Worm (Caenorhabditis elegans) whole organism, L3 larva: ENCODE data around the gene rpl-3.

Experiments used
- aly-2 ChIP-seq: fragments of 150-350 bp; optimal IDR thresholded peaks from 2 replicates; lab custom pipeline; 2014; ENCODE audit warnings: missing biosample characterization, missing genetic modification characterization
- ceh-82 ChIP-seq: fragments of 150-350 bp; optimal IDR thresholded peaks from 2 replicates; lab custom pipeline; 2014; ENCODE audit warnings: missing biosample characterization, missing genetic modification characterization
- fos-1 ChIP-seq: fragments of 150-350 bp; optimal IDR thresholded peaks from 2 replicates; lab custom pipeline; 2014; ENCODE audit warnings: missing biosample characterization, missing genetic modification characterization
- nhr-11 ChIP-seq: fragments of 150-350 bp; optimal IDR thresholded peaks from 2 replicates; lab custom pipeline; 2014; ENCODE audit warnings: missing biosample characterization, missing genetic modification characterization
- pqm-1 ChIP-seq: fragments of 150-350 bp; optimal IDR thresholded peaks from 2 replicates; lab custom pipeline; 2017; ENCODE audit warnings: missing biosample characterization, missing genetic modification characterization, inconsistent platforms
- unc-39 ChIP-seq: sonication (generic microtip); optimal IDR thresholded peaks from 4 replicates; lab custom pipeline; 2017; ENCODE audit warnings: missing biosample characterization, missing genetic modification characterization

ce11 chrIII:3874895-3875294, 7.2 kb downstream of the rpl-3 start:
- TF ChIP-seq ceh-82: no peak
- no peak for TF ChIP-seq fos-1
- no peak for TF ChIP-seq pqm-1 (tag; lab: Kevin White, UChicago)
- TF ChIP-seq nhr-11 (tag; lab: Kevin White, UChicago): no peak
- TF ChIP-seq aly-2 (tag; lab: Kevin White, UChicago): no peak
- no peak for TF ChIP-seq unc-39 (tag; lab: Kevin White, UChicago)
